Worm (Caenorhabditis elegans): Measurements from ENCODE around the gene madf-1.

ce11 chrIV:817879-818278 lies 13.8 kb downstream of the madf-1 start:
- TF ChIP-seq ama-1 (optimal IDR thresholded peaks at IDR 0.05) (no peak), nfya-1 (tag; optimal IDR thresholded peaks at IDR 0.05) (no peak), odd-2 (tag; optimal IDR thresholded peaks at IDR 0.05) (no peak), fkh-10 (GFP tag; optimal IDR thresholded peaks at IDR 0.05) (no peak), pros-1 (tag; optimal IDR thresholded peaks at IDR 0.05) (no peak), hlh-6 (tag; optimal IDR thresholded peaks at IDR 0.05) (no peak), dve-1 (tag; optimal IDR thresholded peaks at IDR 0.05) (no peak)

All from whole organism, late embryonic.